Worm (Caenorhabditis elegans) whole organism, L4 larva: Measurements from ENCODE around the gene F49E11.7.
A peak's percentile ranks its signal among the peaks of the same experiment; 100 is the strongest.

Experiments used
- D1046.2 ChIP-seq: fragments of 200-800 bp; sonication (Bioruptor generic); IDR thresholded peaks from 2 replicates; pipeline ENCODE4 v1.3.6; 2022; ENCODE audit warnings: missing genetic modification characterization, missing compliant biosample characterization
- F26F4.8 ChIP-seq: fragments of 200-800 bp; sonication (Bioruptor generic); conservative IDR thresholded peaks from 2 replicates; pipeline ENCODE4 v1.3.6; 2022; ENCODE audit warnings: missing genetic modification characterization, missing compliant biosample characterization
- F37D6.2 ChIP-seq: sonication (generic microtip); optimal IDR thresholded peaks from 2 replicates; lab custom pipeline; 2016; ENCODE audit warnings: mild to moderate bottlenecking, missing genetic modification characterization, missing compliant biosample characterization
- Y5F2A.4 ChIP-seq: fragments of 200-800 bp; sonication (Bioruptor generic); optimal IDR thresholded peaks from 2 replicates; lab custom pipeline; 2018; ENCODE audit warnings: mild to moderate bottlenecking, missing genetic modification characterization, missing compliant biosample characterization
- aha-1 ChIP-seq: fragments of 150-350 bp; peaks from one replicate; lab custom pipeline; 2014; ENCODE audit warnings: missing biosample characterization, missing genetic modification characterization
- arid-1 ChIP-seq: fragments of 200-800 bp; sonication (Bioruptor generic); conservative IDR thresholded peaks from 2 replicates; pipeline ENCODE4 v1.3.6; 2022; ENCODE audit warnings: missing genetic modification reagents, missing genetic modification characterization, missing compliant biosample characterization
- attf-4 ChIP-seq: sonication (generic microtip); optimal IDR thresholded peaks from 3 replicates; lab custom pipeline; 2017; ENCODE audit warnings: missing biosample characterization, missing genetic modification characterization
- ceh-28 ChIP-seq: fragments of 150-350 bp; optimal IDR thresholded peaks from 2 replicates; lab custom pipeline; 2014; ENCODE audit warnings: missing biosample characterization, missing genetic modification reagents, missing genetic modification characterization
- ces-1 ChIP-seq: fragments of 150-350 bp; sonication (generic microtip); optimal IDR thresholded peaks from 4 replicates; lab custom pipeline; 2014; ENCODE audit warnings: missing biosample characterization, missing genetic modification reagents, missing genetic modification characterization
- daf-12 ChIP-seq: fragments of 150-350 bp; optimal IDR thresholded peaks from 2 replicates; lab custom pipeline; 2014; ENCODE audit warnings: missing biosample characterization, missing genetic modification reagents, missing genetic modification characterization
- daf-19 ChIP-seq: fragments of 200-800 bp; sonication (Bioruptor generic); conservative IDR thresholded peaks from 2 replicates; pipeline ENCODE4 v1.3.6; 2022; ENCODE audit warnings: missing genetic modification characterization, missing compliant biosample characterization
- daf-8 ChIP-seq: fragments of 200-800 bp; sonication (Bioruptor generic); IDR thresholded peaks from 2 replicates; pipeline ENCODE4 v1.3.6; 2022; ENCODE audit warnings: missing genetic modification characterization, missing compliant biosample characterization
- dmd-8 ChIP-seq: fragments of 200-800 bp; sonication (Bioruptor generic); IDR thresholded peaks from 2 replicates; pipeline ENCODE4 v1.3.6; 2022; ENCODE audit warnings: missing genetic modification characterization, missing compliant biosample characterization
- dmd-9 ChIP-seq: fragments of 200-800 bp; sonication (Bioruptor generic); IDR thresholded peaks from 2 replicates; pipeline ENCODE4 v1.3.6; 2022; ENCODE audit warnings: missing genetic modification reagents, missing genetic modification characterization, missing compliant biosample characterization
- dpl-1 ChIP-seq: fragments of 150-350 bp; optimal IDR thresholded peaks from 2 replicates; lab custom pipeline; 2014; ENCODE audit warnings: missing biosample characterization, missing genetic modification reagents, missing genetic modification characterization
- duxl-1 ChIP-seq: sonication (generic microtip); optimal IDR thresholded peaks from 2 replicates; lab custom pipeline; 2016; ENCODE audit warnings: mild to moderate bottlenecking, missing genetic modification characterization, moderate library complexity, missing compliant biosample characterization; ENCODE audit not compliant: poor library complexity
- dve-1 ChIP-seq: sonication (generic microtip); optimal IDR thresholded peaks from 2 replicates; lab custom pipeline; 2017; ENCODE audit warnings: antibody characterized with exemption, mild to moderate bottlenecking, missing genetic modification characterization, missing compliant biosample characterization; ENCODE audit not compliant: insufficient read depth
- egl-43 ChIP-seq: fragments of 200-800 bp; sonication (Bioruptor generic); IDR thresholded peaks from 2 replicates; pipeline ENCODE4 v1.3.6; 2022; ENCODE audit warnings: missing genetic modification reagents, missing genetic modification characterization, missing compliant biosample characterization
- fkh-10 ChIP-seq: fragments of 150-350 bp; optimal IDR thresholded peaks from 2 replicates; lab custom pipeline; 2014; ENCODE audit warnings: missing biosample characterization, missing genetic modification reagents, missing genetic modification characterization
- fos-1 ChIP-seq: fragments of 150-350 bp; optimal IDR thresholded peaks from 2 replicates; lab custom pipeline; 2014; ENCODE audit warnings: missing biosample characterization, missing genetic modification characterization
- gei-8 ChIP-seq: fragments of 200-800 bp; sonication (Bioruptor generic); optimal IDR thresholded peaks from 2 replicates; lab custom pipeline; 2018; ENCODE audit warnings: mild to moderate bottlenecking, missing genetic modification characterization, missing compliant biosample characterization
- hif-1 ChIP-seq, 2 experiments: sonication (generic microtip); optimal IDR thresholded peaks; 2 replicates each; lab custom pipeline; 2016 to 2017; ENCODE audit warnings: missing compliant biosample characterization in 2 of 2, missing genetic modification characterization in 2 of 2, missing genetic modification reagents in 2 of 2, missing genotype in 2 of 2, mild to moderate bottlenecking in 1 of 2
- hlh-11 ChIP-seq: fragments of 200-800 bp; sonication (Bioruptor generic); optimal IDR thresholded peaks from 2 replicates; lab custom pipeline; 2018; ENCODE audit warnings: mild to moderate bottlenecking, missing genetic modification characterization, missing compliant biosample characterization
- hlh-30 ChIP-seq: sonication (generic microtip); optimal IDR thresholded peaks from 2 replicates; lab custom pipeline; 2017; ENCODE audit warnings: antibody characterized with exemption, mild to moderate bottlenecking, missing genetic modification characterization, missing compliant biosample characterization; ENCODE audit not compliant: insufficient read depth
- hmg-1.1 ChIP-seq: fragments of 200-800 bp; sonication (Bioruptor generic); IDR thresholded peaks from 2 replicates; pipeline ENCODE4 v1.3.6; 2022; ENCODE audit warnings: missing genetic modification reagents, missing genetic modification characterization, missing compliant biosample characterization
- lin-13 ChIP-seq: fragments of 150-350 bp; optimal IDR thresholded peaks from 2 replicates; lab custom pipeline; 2014; ENCODE audit warnings: missing biosample characterization, missing genetic modification reagents, missing genetic modification characterization
- lin-38 ChIP-seq: fragments of 200-800 bp; sonication (Bioruptor generic); IDR thresholded peaks from 2 replicates; pipeline ENCODE4 v1.3.6; 2022; ENCODE audit warnings: missing genetic modification reagents, missing genetic modification characterization, missing compliant biosample characterization
- madf-5 ChIP-seq, 2 experiments: fragments of 200-800 bp; sonication (Bioruptor generic); IDR thresholded peaks; 2 replicates each; pipeline ENCODE4 v1.3.6; 2022; ENCODE audit warnings: missing compliant biosample characterization in 2 of 2, missing genetic modification characterization in 2 of 2
- madf-9 ChIP-seq: fragments of 200-800 bp; sonication (Bioruptor generic); conservative IDR thresholded peaks from 2 replicates; pipeline ENCODE4 v1.3.6; 2022; ENCODE audit warnings: missing genetic modification reagents, missing genetic modification characterization, missing compliant biosample characterization
- mdl-1 ChIP-seq, 2 experiments: fragments of 150-350 bp in 1 of 2; sonication (generic microtip) in 1 of 2; optimal IDR thresholded peaks; 2 replicates each; lab custom pipeline; 2014 to 2017; ENCODE audit warnings: missing biosample characterization in 2 of 2, missing genetic modification characterization in 2 of 2
- mep-1 ChIP-seq: fragments of 150-350 bp; sonication (generic microtip); optimal IDR thresholded peaks from 3 replicates; lab custom pipeline; 2014; ENCODE audit warnings: missing biosample characterization, missing genetic modification characterization
- mes-2 ChIP-seq: sonication (generic microtip); optimal IDR thresholded peaks from 2 replicates; lab custom pipeline; 2016; ENCODE audit warnings: missing genotype, mild to moderate bottlenecking, missing genetic modification characterization, missing compliant biosample characterization; ENCODE audit not compliant: poor library complexity, severe bottlenecking
- mxl-3 ChIP-seq: fragments of 200-800 bp; sonication (Bioruptor generic); optimal IDR thresholded peaks from 2 replicates; lab custom pipeline; 2018; ENCODE audit warnings: mild to moderate bottlenecking, missing genetic modification characterization, missing compliant biosample characterization
- nhr-10 ChIP-seq: fragments of 150-350 bp; optimal IDR thresholded peaks from 2 replicates; lab custom pipeline; 2014; ENCODE audit warnings: missing biosample characterization, missing genetic modification characterization
- nhr-111 ChIP-seq: fragments of 200-800 bp; sonication (Bioruptor generic); optimal IDR thresholded peaks from 2 replicates; lab custom pipeline; 2018; ENCODE audit warnings: mild to moderate bottlenecking, missing genetic modification characterization, missing compliant biosample characterization
- nhr-28 ChIP-seq: fragments of 150-350 bp; optimal IDR thresholded peaks from 2 replicates; lab custom pipeline; 2014; ENCODE audit warnings: missing biosample characterization, missing genetic modification characterization
- nhr-41 ChIP-seq: fragments of 200-800 bp; sonication (Bioruptor generic); IDR thresholded peaks from 2 replicates; pipeline ENCODE4 v1.3.6; 2022; ENCODE audit warnings: missing genetic modification reagents, missing genetic modification characterization, missing compliant biosample characterization
- nhr-42 ChIP-seq: fragments of 200-800 bp; sonication (Bioruptor generic); IDR thresholded peaks from 2 replicates; pipeline ENCODE4 v1.3.6; 2022; ENCODE audit warnings: missing genetic modification characterization, missing compliant biosample characterization
- pqm-1 ChIP-seq: sonication (generic microtip); optimal IDR thresholded peaks from 2 replicates; lab custom pipeline; 2017; ENCODE audit warnings: missing biosample characterization, missing genetic modification characterization
- rbr-2 ChIP-seq: sonication (generic microtip); optimal IDR thresholded peaks from 2 replicates; lab custom pipeline; 2016; ENCODE audit warnings: missing genotype, missing genetic modification characterization, missing compliant biosample characterization
- sdz-12 ChIP-seq: fragments of 200-800 bp; sonication (Bioruptor generic); optimal IDR thresholded peaks from 2 replicates; lab custom pipeline; 2018; ENCODE audit warnings: mild to moderate bottlenecking, missing genetic modification characterization, missing compliant biosample characterization
- snpc-4 ChIP-seq: fragments of 150-350 bp; optimal IDR thresholded peaks from 2 replicates; lab custom pipeline; 2014; ENCODE audit warnings: missing biosample characterization, missing genetic modification characterization
- spr-1 ChIP-seq: sonication (generic microtip); optimal IDR thresholded peaks from 2 replicates; lab custom pipeline; 2016; ENCODE audit warnings: mild to moderate bottlenecking, missing genetic modification characterization, missing compliant biosample characterization
- spr-3 ChIP-seq: fragments of 200-800 bp; sonication (Bioruptor generic); optimal IDR thresholded peaks from 2 replicates; lab custom pipeline; 2018; ENCODE audit warnings: mild to moderate bottlenecking, missing genetic modification characterization, missing compliant biosample characterization
- tra-1 ChIP-seq: fragments of 200-800 bp; sonication (Bioruptor generic); IDR thresholded peaks from 2 replicates; pipeline ENCODE4 v1.3.6; 2022; ENCODE audit warnings: missing genetic modification reagents, missing genetic modification characterization, missing compliant biosample characterization
- unc-62 ChIP-seq, 3 experiments: fragments of 150-350 bp in 1 of 3; sonication (generic microtip); optimal IDR thresholded peaks in 2 of 3; peaks in 1 of 3; 1 replicate in 1 of 3; 2 replicates in 2 of 3; lab custom pipeline; 2014 to 2017; ENCODE audit warnings: missing biosample characterization in 3 of 3, missing genetic modification characterization in 3 of 3, missing genetic modification reagents in 3 of 3, missing genotype in 1 of 3
- zip-11 ChIP-seq: fragments of 200-800 bp; sonication (Bioruptor generic); IDR thresholded peaks from 2 replicates; pipeline ENCODE4 v1.3.6; 2022; ENCODE audit warnings: missing genetic modification characterization, missing compliant biosample characterization
- zip-2 ChIP-seq: fragments of 150-350 bp; optimal IDR thresholded peaks from 2 replicates; lab custom pipeline; 2014; ENCODE audit warnings: missing biosample characterization, missing genetic modification characterization
- ztf-11 ChIP-seq: fragments of 150-350 bp; optimal IDR thresholded peaks from 2 replicates; lab custom pipeline; 2014; ENCODE audit warnings: missing biosample characterization, missing genetic modification characterization

Gene F49E11.7

DNA sequence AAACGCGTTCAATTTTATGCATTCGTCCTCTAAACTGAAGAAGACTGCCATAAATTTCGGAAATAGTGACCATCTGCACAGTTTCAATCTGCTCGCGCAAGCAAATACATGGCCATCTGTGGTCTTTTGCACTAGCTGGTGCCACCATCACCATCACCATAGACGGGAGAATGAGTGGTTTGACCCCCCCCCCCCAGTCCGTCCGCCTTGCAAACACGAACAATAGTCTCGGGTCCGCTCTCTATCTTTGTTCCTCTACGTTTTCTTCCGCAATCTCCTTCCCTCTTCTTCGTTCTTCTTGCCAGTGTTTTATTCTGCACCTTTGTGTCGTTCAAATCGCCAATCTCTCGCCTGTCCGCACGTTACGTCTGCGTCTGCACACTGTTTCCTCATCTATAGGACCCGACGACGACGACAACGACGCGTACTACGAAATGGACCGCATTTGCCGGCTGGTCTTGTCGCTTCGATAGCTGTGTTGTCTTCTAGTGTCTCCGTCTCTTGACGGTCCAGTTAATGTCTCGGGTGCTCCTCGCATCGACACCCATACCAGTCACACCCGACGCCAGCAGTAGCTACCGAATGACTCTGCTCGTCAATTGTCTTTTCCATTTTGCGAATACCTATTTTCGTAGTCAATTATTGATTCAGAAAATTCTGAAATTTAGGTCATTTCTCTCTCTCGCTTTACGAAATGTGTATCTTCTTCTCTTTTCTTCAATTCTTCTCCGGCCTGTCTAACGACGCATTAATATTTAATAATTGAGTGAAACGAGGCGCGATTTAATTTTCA, 22.8 kb upstream of the F49E11.7 start:
- TF ChIP-seq fos-1 (tag; lab: Kevin White, UChicago) (no peak), sdz-12 (GFP tag; lab: Kevin White, UChicago) (no peak), hif-1 (tag; optimal IDR thresholded peaks at IDR 0.05; lab: Kevin White, UChicago) (no peak), zip-11 (GFP tag; lab: Robert Waterston, UW) (no peak), D1046.2 (GFP tag; lab: Robert Waterston, UW) (no peak), nhr-10 (tag; lab: Kevin White, UChicago) (no peak), dmd-9 (GFP tag; lab: Robert Waterston, UW) (no peak), mep-1 (peak; percentile 43), arid-1 (no peak), rbr-2 (no peak), snpc-4 (tag; lab: Kevin White, UChicago) (no peak), mxl-3 (GFP tag; lab: Kevin White, UChicago) (peak; percentile 32), mdl-1 (tag; optimal IDR thresholded peaks at IDR 0.05; lab: Kevin White, UChicago) (peak in 1 of 2 experiments; percentile 30), Y5F2A.4 (GFP tag; lab: Kevin White, UChicago) (no peak), pqm-1 (tag; lab: Kevin White, UChicago) (no peak), ceh-28 (tag; lab: Kevin White, UChicago) (no peak), fkh-10 (GFP tag; lab: Kevin White, UChicago) (peak; percentile 3), ztf-11 (tag; lab: Kevin White, UChicago) (no peak), F37D6.2 (no peak), egl-43 (GFP tag; lab: Robert Waterston, UW) (no peak), duxl-1 (no peak), nhr-42 (GFP tag; lab: Robert Waterston, UW) (0 out of 2 replicates have a peak, but pooled peaks have one; percentile 25), nhr-41 (GFP tag; lab: Robert Waterston, UW) (no peak), madf-5 (GFP tag; IDR thresholded peaks at IDR 0.05; lab: Robert Waterston, UW) (no peak), spr-3 (GFP tag; lab: Kevin White, UChicago) (no peak), hlh-30 (no peak), hlh-11 (tag; lab: Kevin White, UChicago) (peak; percentile 51), lin-38 (GFP tag; lab: Robert Waterston, UW) (no peak; the same call in 1 of the 2 replicates), mes-2 (tag; lab: Kevin White, UChicago) (peak; percentile 27), dve-1 (no peak), ces-1 (no peak), nhr-111 (GFP tag; lab: Kevin White, UChicago) (no peak), unc-62 (GFP tag; optimal IDR thresholded peaks at IDR 0.05 in 1 of 2; lab: Kevin White, UChicago) (peak in 1 of 2 experiments; percentile 79), unc-62 (tag; optimal IDR thresholded peaks at IDR 0.05; lab: Kevin White, UChicago) (no peak), zip-2 (tag; lab: Kevin White, UChicago) (no peak), gei-8 (GFP tag; lab: Kevin White, UChicago) (peak; percentile 14), F26F4.8 (GFP tag; lab: Robert Waterston, UW) (no peak), hmg-1.1 (peak; percentile 44; the same call in 1 of the 2 replicates), daf-8 (GFP tag; lab: Robert Waterston, UW) (no peak), dmd-8 (GFP tag; lab: Robert Waterston, UW) (no peak), madf-9 (GFP tag; lab: Robert Waterston, UW) (no peak), attf-4 (tag; lab: Kevin White, UChicago) (no peak), nhr-28 (peak; percentile 22), tra-1 (GFP tag; lab: Robert Waterston, UW) (no peak), daf-12 (tag; lab: Kevin White, UChicago) (no peak), lin-13 (GFP tag; lab: Kevin White, UChicago) (no peak), daf-19 (GFP tag; lab: Robert Waterston, UW) (no peak), aha-1 (peak; percentile 32), spr-1 (tag; lab: Kevin White, UChicago) (peak; percentile 6), dpl-1 (GFP tag; lab: Kevin White, UChicago) (no peak)
